Worm (Caenorhabditis elegans) whole organism, L3 larva: ENCODE measurements around the gene C46H3.1.

Source experiments
- R02D3.7 ChIP-seq: fragments of 150-350 bp; optimal IDR thresholded peaks from 2 replicates; lab custom pipeline; 2014; ENCODE audit warnings: missing biosample characterization, missing genetic modification characterization
- ZK546.5 ChIP-seq: sonication (generic microtip); optimal IDR thresholded peaks from 2 replicates; lab custom pipeline; 2017; ENCODE audit warnings: missing biosample characterization, missing genetic modification characterization
- aly-2 ChIP-seq: fragments of 150-350 bp; optimal IDR thresholded peaks from 2 replicates; lab custom pipeline; 2014; ENCODE audit warnings: missing biosample characterization, missing genetic modification characterization
- ama-1 ChIP-seq: fragments of 150-350 bp; optimal IDR thresholded peaks from 2 replicates; lab custom pipeline; 2018
- ceh-16 ChIP-seq: sonication (generic microtip); optimal IDR thresholded peaks from 2 replicates; lab custom pipeline; 2017; ENCODE audit warnings: missing biosample characterization, missing genetic modification characterization
- ceh-28 ChIP-seq: fragments of 150-350 bp; optimal IDR thresholded peaks from 2 replicates; lab custom pipeline; 2014; ENCODE audit warnings: missing biosample characterization, missing genetic modification reagents, missing genetic modification characterization
- ceh-82 ChIP-seq: fragments of 150-350 bp; optimal IDR thresholded peaks from 2 replicates; lab custom pipeline; 2014; ENCODE audit warnings: missing biosample characterization, missing genetic modification characterization
- ceh-9 ChIP-seq: sonication (generic microtip); optimal IDR thresholded peaks from 2 replicates; lab custom pipeline; 2018; ENCODE audit warnings: missing biosample characterization, missing genetic modification characterization
- daf-12 ChIP-seq: fragments of 150-350 bp; optimal IDR thresholded peaks from 2 replicates; lab custom pipeline; 2014; ENCODE audit warnings: missing biosample characterization, missing genetic modification reagents, missing genetic modification characterization
- egl-27 ChIP-seq: sonication (generic microtip); optimal IDR thresholded peaks from 4 replicates; lab custom pipeline; 2017; ENCODE audit warnings: missing biosample characterization, missing genetic modification reagents, missing genetic modification characterization
- egl-5 ChIP-seq: fragments of 150-350 bp; optimal IDR thresholded peaks from 2 replicates; lab custom pipeline; 2017; ENCODE audit warnings: missing biosample characterization, missing genetic modification reagents, missing genetic modification characterization, inconsistent platforms
- elt-1 ChIP-seq: fragments of 150-350 bp; optimal IDR thresholded peaks from 2 replicates; lab custom pipeline; 2014; ENCODE audit warnings: missing biosample characterization, missing genetic modification characterization
- elt-2 ChIP-seq: sonication (generic microtip); optimal IDR thresholded peaks from 2 replicates; lab custom pipeline; 2016; ENCODE audit warnings: missing genetic modification reagents, mild to moderate bottlenecking, missing genetic modification characterization, missing compliant biosample characterization
- elt-3 ChIP-seq, 3 experiments: fragments of 150-350 bp in 1 of 3; sonication (generic microtip) in 2 of 3; optimal IDR thresholded peaks; 2 replicates in 2 of 3; 4 replicates in 1 of 3; lab custom pipeline; 2014 to 2017; ENCODE audit warnings: missing biosample characterization in 3 of 3, missing genetic modification characterization in 3 of 3
- eor-1 ChIP-seq, 2 experiments: fragments of 150-350 bp; optimal IDR thresholded peaks; 2 replicates each; lab custom pipeline; 2014 to 2018; ENCODE audit warnings: missing biosample characterization in 2 of 2, missing genetic modification characterization in 2 of 2
- fkh-10 ChIP-seq: sonication (generic microtip); optimal IDR thresholded peaks from 2 replicates; lab custom pipeline; 2017; ENCODE audit warnings: missing biosample characterization, missing genetic modification reagents, missing genetic modification characterization
- fkh-2 ChIP-seq: fragments of 150-350 bp; optimal IDR thresholded peaks from 2 replicates; lab custom pipeline; 2014; ENCODE audit warnings: missing biosample characterization, missing genetic modification reagents, missing genetic modification characterization
- fos-1 ChIP-seq: fragments of 150-350 bp; optimal IDR thresholded peaks from 2 replicates; lab custom pipeline; 2014; ENCODE audit warnings: missing biosample characterization, missing genetic modification characterization
- hmg-11 ChIP-seq: sonication (generic microtip); optimal IDR thresholded peaks from 2 replicates; lab custom pipeline; 2016; ENCODE audit warnings: missing genetic modification characterization, missing compliant biosample characterization
- jun-1 ChIP-seq: fragments of 150-350 bp; optimal IDR thresholded peaks from 2 replicates; lab custom pipeline; 2014; ENCODE audit warnings: missing biosample characterization, missing genetic modification reagents, missing genetic modification characterization
- lin-15B ChIP-seq: fragments of 150-350 bp; optimal IDR thresholded peaks from 2 replicates; lab custom pipeline; 2014; ENCODE audit warnings: missing biosample characterization, missing genetic modification characterization
- lsy-12 ChIP-seq: sonication (generic microtip); optimal IDR thresholded peaks from 2 replicates; lab custom pipeline; 2016; ENCODE audit warnings: mild to moderate bottlenecking, missing genetic modification characterization, missing compliant biosample characterization
- mdl-1 ChIP-seq: fragments of 150-350 bp; optimal IDR thresholded peaks from 2 replicates; lab custom pipeline; 2014; ENCODE audit warnings: missing biosample characterization, missing genetic modification characterization
- mml-1 ChIP-seq: fragments of 150-350 bp; sonication (generic microtip); optimal IDR thresholded peaks from 3 replicates; lab custom pipeline; 2014; ENCODE audit warnings: missing biosample characterization, missing genetic modification characterization
- nhr-11 ChIP-seq: fragments of 150-350 bp; optimal IDR thresholded peaks from 2 replicates; lab custom pipeline; 2014; ENCODE audit warnings: missing biosample characterization, missing genetic modification characterization
- nhr-12 ChIP-seq: fragments of 150-350 bp; optimal IDR thresholded peaks from 2 replicates; lab custom pipeline; 2014; ENCODE audit warnings: missing biosample characterization, missing genetic modification characterization
- nhr-23 ChIP-seq: fragments of 150-350 bp; optimal IDR thresholded peaks from 2 replicates; lab custom pipeline; 2014; ENCODE audit warnings: missing biosample characterization, missing genetic modification reagents, missing genetic modification characterization
- nhr-237 ChIP-seq: fragments of 150-350 bp; optimal IDR thresholded peaks from 2 replicates; lab custom pipeline; 2014; ENCODE audit warnings: missing biosample characterization, missing genetic modification characterization
- nhr-25 ChIP-seq: sonication (generic microtip); optimal IDR thresholded peaks from 2 replicates; lab custom pipeline; 2017; ENCODE audit warnings: missing biosample characterization, missing genetic modification characterization
- nhr-28 ChIP-seq: fragments of 150-350 bp; optimal IDR thresholded peaks from 2 replicates; lab custom pipeline; 2014; ENCODE audit warnings: missing biosample characterization, missing genetic modification characterization
- nhr-43 ChIP-seq: sonication (generic microtip); optimal IDR thresholded peaks from 2 replicates; lab custom pipeline; 2016; ENCODE audit warnings: mild to moderate bottlenecking, missing genetic modification characterization, missing compliant biosample characterization; ENCODE audit not compliant: poor library complexity, severe bottlenecking
- nhr-67 ChIP-seq: fragments of 150-350 bp; optimal IDR thresholded peaks from 2 replicates; lab custom pipeline; 2014; ENCODE audit warnings: missing biosample characterization, missing genetic modification characterization
- nhr-76 ChIP-seq: fragments of 150-350 bp; sonication (generic microtip); optimal IDR thresholded peaks from 5 replicates; lab custom pipeline; 2014; ENCODE audit warnings: missing biosample characterization, missing genetic modification characterization
- pha-4 ChIP-seq: fragments of 150-350 bp; optimal IDR thresholded peaks from 2 replicates; lab custom pipeline; 2014; ENCODE audit warnings: missing biosample characterization, missing genetic modification reagents, missing genetic modification characterization
- pqm-1 ChIP-seq: fragments of 150-350 bp; optimal IDR thresholded peaks from 2 replicates; lab custom pipeline; 2017; ENCODE audit warnings: missing biosample characterization, missing genetic modification characterization, inconsistent platforms
- sea-2 ChIP-seq: fragments of 150-350 bp; sonication (generic microtip); optimal IDR thresholded peaks from 4 replicates; lab custom pipeline; 2014; ENCODE audit warnings: missing biosample characterization, missing genetic modification reagents, missing genetic modification characterization
- skn-1 ChIP-seq: fragments of 150-350 bp; optimal IDR thresholded peaks from 2 replicates; lab custom pipeline; 2014; ENCODE audit warnings: missing biosample characterization, missing genetic modification characterization
- tbx-2 ChIP-seq: sonication (generic microtip); optimal IDR thresholded peaks from 2 replicates; lab custom pipeline; 2016; ENCODE audit warnings: mild to moderate bottlenecking, missing genetic modification characterization, missing compliant biosample characterization
- unc-39 ChIP-seq: sonication (generic microtip); optimal IDR thresholded peaks from 4 replicates; lab custom pipeline; 2017; ENCODE audit warnings: missing biosample characterization, missing genetic modification characterization
- unc-62 ChIP-seq: fragments of 150-350 bp; sonication (generic microtip); optimal IDR thresholded peaks from 4 replicates; lab custom pipeline; 2014; ENCODE audit warnings: missing biosample characterization, missing genetic modification reagents, missing genetic modification characterization
- zag-1 ChIP-seq: fragments of 150-350 bp; optimal IDR thresholded peaks from 2 replicates; lab custom pipeline; 2014; ENCODE audit warnings: missing biosample characterization, missing genetic modification characterization
- ztf-4 ChIP-seq: fragments of 150-350 bp; optimal IDR thresholded peaks from 2 replicates; lab custom pipeline; 2014; ENCODE audit warnings: missing biosample characterization, missing genetic modification characterization

Gene C46H3.1

DNA sequence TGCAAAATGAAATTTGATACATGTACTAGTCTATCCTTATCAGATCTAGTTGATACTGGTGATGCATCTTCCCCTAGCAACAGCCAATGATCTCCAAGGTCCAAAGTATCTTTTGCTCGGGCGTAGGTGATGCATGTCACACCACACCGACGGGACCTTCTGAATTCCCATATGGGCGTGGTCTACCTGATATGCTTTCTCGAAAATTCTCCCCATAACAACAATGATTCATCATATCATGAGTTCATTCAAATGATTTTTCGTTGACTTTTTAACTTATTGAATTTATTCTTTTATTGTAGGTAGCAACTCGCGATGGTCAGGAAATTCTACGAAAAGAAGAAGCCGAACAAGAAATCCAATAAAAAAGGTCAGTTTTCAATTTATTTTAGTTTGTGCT, at the start of gene C46H3.1:
TSS of gene C46H3.1 (plus strand) at position 301 of the 400 bp plus-strand sequence.
- TF ChIP-seq mdl-1, result no peak
- TF ChIP-seq egl-5 (tag; lab: Kevin White, UChicago), result no peak
- no peak for TF ChIP-seq egl-27
- TF ChIP-seq nhr-28, result no peak
- no peak for TF ChIP-seq nhr-11 (tag; lab: Kevin White, UChicago)
- no peak for TF ChIP-seq skn-1
- TF ChIP-seq elt-1, result no peak
- no peak for TF ChIP-seq R02D3.7 (tag; lab: Kevin White, UChicago)
- TF ChIP-seq fkh-2 (tag; lab: Kevin White, UChicago), result no peak
- TF ChIP-seq unc-39 (tag; lab: Kevin White, UChicago), result no peak
- no peak for TF ChIP-seq fkh-10
- TF ChIP-seq nhr-76 (tag; lab: Kevin White, UChicago), result no peak
- no peak for TF ChIP-seq tbx-2 (tag; lab: Kevin White, UChicago)
- TF ChIP-seq nhr-43, result no peak
- TF ChIP-seq nhr-25, result no peak
- no peak for TF ChIP-seq nhr-12
- TF ChIP-seq elt-3 (tag; optimal IDR thresholded peaks at IDR 0.05; lab: Kevin White, UChicago), result no peak
- TF ChIP-seq ama-1, result no peak
- TF ChIP-seq lsy-12 (tag; lab: Kevin White, UChicago), result no peak
- TF ChIP-seq ceh-9 (tag; lab: Kevin White, UChicago), result no peak

DNA sequence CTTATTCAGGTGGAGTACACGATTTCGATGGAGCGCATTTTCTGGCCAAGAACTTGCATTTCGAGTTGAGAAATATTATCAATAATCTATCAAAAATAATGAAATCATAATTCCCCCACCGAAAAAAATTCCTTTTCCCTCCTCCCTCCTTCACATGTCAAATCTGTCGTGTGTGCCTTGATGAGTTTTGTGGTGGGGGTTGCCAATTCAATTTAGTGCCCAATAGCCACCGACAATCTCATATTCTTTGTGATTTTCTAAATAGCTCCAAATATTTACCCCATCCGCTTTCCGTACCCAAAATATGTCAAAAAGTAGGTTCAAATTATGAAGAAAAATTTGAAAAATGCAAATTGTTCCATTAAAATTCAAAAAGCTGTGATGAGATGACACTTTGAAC, 47.2 kb upstream of the C46H3.1 start, which contains the start of gene tmc-1:
TSS of gene tmc-1 (plus strand) at position 189 of the 400 bp plus-strand sequence.
- no peak for TF ChIP-seq fos-1 (tag; lab: Kevin White, UChicago)
- TF ChIP-seq ceh-28 (tag; lab: Kevin White, UChicago), result no peak
- no peak for TF ChIP-seq nhr-237 (tag; lab: Kevin White, UChicago)
- TF ChIP-seq zag-1 (tag; lab: Kevin White, UChicago), result no peak
- TF ChIP-seq sea-2 (GFP tag; lab: Kevin White, UChicago), result no peak
- no peak for TF ChIP-seq lin-15B (tag; lab: Kevin White, UChicago)
- no peak for TF ChIP-seq ceh-82 (tag; lab: Kevin White, UChicago)
- no peak for TF ChIP-seq nhr-76 (tag; lab: Kevin White, UChicago)
- no peak for TF ChIP-seq elt-1
- TF ChIP-seq pha-4, result no peak

- TF ChIP-seq egl-5 (tag; lab: Kevin White, UChicago) (peak; percentile 95), nhr-67 (no peak), daf-12 (tag; lab: Kevin White, UChicago) (no peak), unc-39 (tag; lab: Kevin White, UChicago) (no peak), lin-15B (tag; lab: Kevin White, UChicago) (no peak), ZK546.5 (tag; lab: Kevin White, UChicago) (no peak), aly-2 (tag; lab: Kevin White, UChicago) (no peak), nhr-43 (no peak)
Measured at ce11 chrX:1167234-1167633, 42.0 kb upstream of the C46H3.1 start.

DNA sequence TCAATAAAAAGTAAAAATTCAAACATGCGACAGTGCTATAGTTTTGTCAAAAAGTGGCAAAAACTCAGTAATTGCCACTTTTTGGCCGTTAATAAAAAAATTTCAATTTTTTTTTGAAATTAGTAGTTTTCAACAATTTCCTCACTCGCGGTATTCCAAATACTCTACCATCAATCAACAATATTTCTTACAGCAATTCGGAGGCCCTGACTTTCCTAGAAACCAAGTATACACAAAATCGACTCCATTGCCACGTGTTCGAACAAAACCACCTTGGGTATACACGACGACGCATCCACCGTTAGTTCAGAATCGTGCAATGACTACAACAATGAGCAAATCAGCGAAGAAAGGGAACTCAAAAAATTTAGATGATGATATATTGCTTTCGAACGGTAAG, 37.6 kb upstream of the C46H3.1 start:
- TF ChIP-seq mdl-1, result no peak
- no peak for TF ChIP-seq elt-2 (tag; lab: Kevin White, UChicago)
- TF ChIP-seq ceh-16, result no peak
- TF ChIP-seq, all 47 proteins: peak for 0

DNA sequence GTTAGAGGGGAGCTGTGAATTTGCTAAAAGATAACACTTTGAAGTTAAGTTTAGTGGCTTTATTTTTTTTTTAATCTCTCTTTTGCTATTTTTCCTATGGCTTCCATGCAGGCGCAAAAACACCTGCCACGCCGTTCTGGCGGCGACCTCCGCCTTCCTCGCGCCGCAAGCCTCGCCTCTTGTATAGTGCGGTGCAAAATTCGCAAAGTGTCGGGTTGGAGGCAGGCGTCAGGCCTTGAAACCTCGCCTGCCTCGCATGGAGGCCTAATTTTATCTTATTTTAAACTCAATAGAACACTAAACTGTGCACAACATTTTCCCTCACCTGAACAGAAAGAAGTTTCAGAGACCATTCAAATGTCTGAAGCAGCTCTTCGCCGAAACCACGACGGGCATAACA, 37.2 kb upstream of the C46H3.1 start:
- TF ChIP-seq pha-4 (no peak), lsy-12 (tag; lab: Kevin White, UChicago) (no peak), mdl-1 (no peak), unc-62 (GFP tag; lab: Kevin White, UChicago) (no peak), mml-1 (tag; lab: Kevin White, UChicago) (no peak), eor-1 (tag; optimal IDR thresholded peaks at IDR 0.05; lab: Kevin White, UChicago) (no peak), elt-3 (tag; optimal IDR thresholded peaks at IDR 0.05; lab: Kevin White, UChicago) (no peak), elt-1 (no peak), nhr-23 (tag; lab: Kevin White, UChicago) (no peak), unc-39 (tag; lab: Kevin White, UChicago) (no peak), ztf-4 (no peak), nhr-237 (tag; lab: Kevin White, UChicago) (no peak), tbx-2 (tag; lab: Kevin White, UChicago) (no peak), zag-1 (tag; lab: Kevin White, UChicago) (no peak), hmg-11 (tag; lab: Kevin White, UChicago) (no peak), pqm-1 (tag; lab: Kevin White, UChicago) (no peak), jun-1 (tag; lab: Kevin White, UChicago) (no peak), ceh-16 (no peak), nhr-25 (no peak)
